Worm (Caenorhabditis elegans) whole organism, young adult: ENCODE results near the gene mig-22.

Experiments
- B0019.2 ChIP-seq: fragments of 200-800 bp; sonication (Bioruptor generic); conservative IDR thresholded peaks from 2 replicates; pipeline ENCODE4 v1.3.6; 2022; ENCODE audit warnings: missing genetic modification reagents, missing genetic modification characterization, missing compliant biosample characterization
- B0035.1 ChIP-seq: sonication (generic microtip); optimal IDR thresholded peaks from 2 replicates; lab custom pipeline; 2016; ENCODE audit warnings: missing genetic modification characterization, mild to moderate bottlenecking, missing compliant biosample characterization, missing genotype, missing genetic modification reagents
- C06A6.2 ChIP-seq: fragments of 200-800 bp; sonication (Bioruptor generic); conservative IDR thresholded peaks from 2 replicates; pipeline ENCODE4 v1.3.6; 2022; ENCODE audit warnings: missing genetic modification characterization, missing compliant biosample characterization
- D2030.7 ChIP-seq: fragments of 200-800 bp; sonication (Bioruptor generic); IDR thresholded peaks from 2 replicates; pipeline ENCODE4 v1.3.6; 2022; ENCODE audit warnings: missing genetic modification reagents, missing genetic modification characterization, missing compliant biosample characterization
- F22D6.2 ChIP-seq: sonication (generic microtip); optimal IDR thresholded peaks from 2 replicates; lab custom pipeline; 2016; ENCODE audit warnings: mild to moderate bottlenecking, missing genetic modification characterization, missing compliant biosample characterization
- F23B12.7 ChIP-seq: sonication (generic microtip); optimal IDR thresholded peaks from 2 replicates; lab custom pipeline; 2017; ENCODE audit warnings: missing genetic modification characterization, mild to moderate bottlenecking, missing compliant biosample characterization, antibody characterized with exemption, moderate library complexity; ENCODE audit not compliant: insufficient read depth
- F52B5.7 ChIP-seq: sonication (generic microtip); optimal IDR thresholded peaks from 2 replicates; lab custom pipeline; 2016; ENCODE audit warnings: mild to moderate bottlenecking, missing genetic modification characterization, missing compliant biosample characterization
- F57A8.1 ChIP-seq: fragments of 200-800 bp; sonication (Bioruptor generic); optimal IDR thresholded peaks from 2 replicates; lab custom pipeline; 2018; ENCODE audit warnings: mild to moderate bottlenecking, missing genetic modification characterization, moderate library complexity, missing compliant biosample characterization
- K11D2.4 ChIP-seq: fragments of 200-800 bp; sonication (Bioruptor generic); IDR thresholded peaks from 2 replicates; pipeline ENCODE4 v1.3.6; 2022; ENCODE audit warnings: missing genetic modification reagents, missing genetic modification characterization, missing compliant biosample characterization
- T07F8.4 ChIP-seq: sonication (generic microtip); optimal IDR thresholded peaks from 2 replicates; lab custom pipeline; 2016; ENCODE audit warnings: mild to moderate bottlenecking, missing genetic modification characterization, moderate library complexity, missing compliant biosample characterization
- Y53F4B.3 ChIP-seq: fragments of 200-800 bp; sonication (Bioruptor generic); IDR thresholded peaks from 2 replicates; pipeline ENCODE4 v1.3.6; 2022; ENCODE audit warnings: missing genetic modification reagents, missing genetic modification characterization, missing compliant biosample characterization
- Y53G8AR.9 ChIP-seq: fragments of 200-800 bp; sonication (Bioruptor generic); conservative IDR thresholded peaks from 2 replicates; pipeline ENCODE4 v1.3.6; 2022; ENCODE audit warnings: missing genetic modification reagents, missing genetic modification characterization, missing compliant biosample characterization
- Y67H2A.10 ChIP-seq: fragments of 200-800 bp; sonication (Bioruptor generic); conservative IDR thresholded peaks from 2 replicates; pipeline ENCODE4 v1.3.6; 2022; ENCODE audit warnings: missing genetic modification reagents, missing genetic modification characterization, missing compliant biosample characterization
- Y95B8A.8 ChIP-seq: fragments of 200-800 bp; sonication (Bioruptor generic); IDR thresholded peaks from 2 replicates; pipeline ENCODE4 v1.3.6; 2022; ENCODE audit warnings: missing genetic modification reagents, missing genetic modification characterization, missing compliant biosample characterization
- akir-1 ChIP-seq: fragments of 200-800 bp; sonication (Bioruptor generic); optimal IDR thresholded peaks from 2 replicates; lab custom pipeline; 2018; ENCODE audit warnings: mild to moderate bottlenecking, missing genetic modification characterization, moderate library complexity, missing compliant biosample characterization
- aptf-2 ChIP-seq: fragments of 200-800 bp; sonication (Bioruptor generic); conservative IDR thresholded peaks from 2 replicates; pipeline ENCODE4 v1.3.6; 2022; ENCODE audit warnings: missing genetic modification reagents, missing genetic modification characterization, missing compliant biosample characterization
- atf-7 ChIP-seq: sonication (generic microtip); optimal IDR thresholded peaks from 2 replicates; lab custom pipeline; 2017; ENCODE audit warnings: mild to moderate bottlenecking, missing genetic modification characterization, missing compliant biosample characterization
- athp-1 ChIP-seq: sonication (generic microtip); optimal IDR thresholded peaks from 2 replicates; lab custom pipeline; 2017; ENCODE audit warnings: mild to moderate bottlenecking, missing genetic modification characterization, missing compliant biosample characterization
- attf-3 ChIP-seq: fragments of 200-800 bp; sonication (Bioruptor generic); conservative IDR thresholded peaks from 2 replicates; pipeline ENCODE4 v1.3.6; 2022; ENCODE audit warnings: missing genetic modification reagents, missing genetic modification characterization, missing compliant biosample characterization
- attf-6 ChIP-seq: fragments of 200-800 bp; sonication (Bioruptor generic); IDR thresholded peaks from 2 replicates; pipeline ENCODE4 v1.3.6; 2022; ENCODE audit warnings: missing genetic modification reagents, missing genetic modification characterization, missing compliant biosample characterization
- cebp-2 ChIP-seq: fragments of 200-800 bp; sonication (Bioruptor generic); IDR thresholded peaks from 2 replicates; pipeline ENCODE4 v1.3.6; 2022; ENCODE audit warnings: missing genetic modification characterization, missing compliant biosample characterization
- ceh-100 ChIP-seq: fragments of 200-800 bp; sonication (Bioruptor generic); IDR thresholded peaks from 2 replicates; pipeline ENCODE4 v1.3.6; 2022; ENCODE audit warnings: missing genetic modification reagents, missing genetic modification characterization, missing compliant biosample characterization
- dpl-1 ChIP-seq: fragments of 150-350 bp; optimal IDR thresholded peaks from 2 replicates; lab custom pipeline; 2014; ENCODE audit warnings: missing biosample characterization, missing genetic modification reagents, missing genetic modification characterization
- efl-1 ChIP-seq: fragments of 150-350 bp; optimal IDR thresholded peaks from 2 replicates; lab custom pipeline; 2014; ENCODE audit warnings: missing biosample characterization, missing genetic modification reagents, missing genetic modification characterization
- fkh-3 ChIP-seq: sonication (generic microtip); optimal IDR thresholded peaks from 2 replicates; lab custom pipeline; 2016; ENCODE audit warnings: mild to moderate bottlenecking, missing genetic modification characterization, missing compliant biosample characterization
- lin-35 ChIP-seq, 3 experiments: fragments of 150-350 bp in 2 of 3; sonication (generic microtip) in 1 of 3; optimal IDR thresholded peaks; 2 replicates each; lab custom pipeline; 2014 to 2018; ENCODE audit warnings: missing biosample characterization in 3 of 3, missing genetic modification characterization in 3 of 3, missing genetic modification reagents in 3 of 3
- lin-54 ChIP-seq: fragments of 200-800 bp; sonication (Bioruptor generic); optimal IDR thresholded peaks from 2 replicates; lab custom pipeline; 2018; ENCODE audit warnings: mild to moderate bottlenecking, missing genetic modification characterization, missing compliant biosample characterization
- lsl-1 ChIP-seq: fragments of 200-800 bp; sonication (Bioruptor generic); optimal IDR thresholded peaks from 2 replicates; lab custom pipeline; 2018; ENCODE audit warnings: mild to moderate bottlenecking, missing genetic modification characterization, moderate library complexity, missing compliant biosample characterization
- madf-3 ChIP-seq: fragments of 200-800 bp; sonication (Bioruptor generic); IDR thresholded peaks from 2 replicates; pipeline ENCODE4 v1.3.6; 2022; ENCODE audit warnings: missing genetic modification reagents, missing genetic modification characterization, missing compliant biosample characterization
- madf-6 ChIP-seq: fragments of 200-800 bp; sonication (Bioruptor generic); IDR thresholded peaks from 2 replicates; pipeline ENCODE4 v1.3.6; 2022; ENCODE audit warnings: missing genetic modification reagents, missing genetic modification characterization, missing compliant biosample characterization
- mcd-1 ChIP-seq: fragments of 200-800 bp; sonication (Bioruptor generic); IDR thresholded peaks from 2 replicates; pipeline ENCODE4 v1.3.6; 2022; ENCODE audit warnings: missing genetic modification reagents, missing genetic modification characterization, missing compliant biosample characterization
- mes-4 ChIP-seq: sonication (generic microtip); optimal IDR thresholded peaks from 2 replicates; lab custom pipeline; 2016; ENCODE audit warnings: missing genotype, missing genetic modification characterization, missing compliant biosample characterization
- nfya-1 ChIP-seq: sonication (generic microtip); optimal IDR thresholded peaks from 2 replicates; lab custom pipeline; 2017; ENCODE audit warnings: antibody characterized with exemption, missing compliant biosample characterization, missing genetic modification characterization, borderline replicate concordance; ENCODE audit not compliant: insufficient read depth
- nhr-27 ChIP-seq: fragments of 200-800 bp; sonication (Bioruptor generic); optimal IDR thresholded peaks from 2 replicates; lab custom pipeline; 2018; ENCODE audit warnings: mild to moderate bottlenecking, missing genetic modification characterization, moderate library complexity, missing compliant biosample characterization
- nhr-80 ChIP-seq: sonication (generic microtip); optimal IDR thresholded peaks from 2 replicates; lab custom pipeline; 2016; ENCODE audit warnings: missing genetic modification characterization, missing compliant biosample characterization
- rec-8 ChIP-seq, 2 experiments: sonication (generic microtip); optimal IDR thresholded peaks; 2 replicates each; lab custom pipeline; 2016; ENCODE audit warnings: mild to moderate bottlenecking in 2 of 2, missing genetic modification characterization in 2 of 2, missing genetic modification reagents in 2 of 2, missing genotype in 2 of 2, missing biosample characterization in 1 of 2, missing compliant biosample characterization in 1 of 2, moderate library complexity in 1 of 2
- snpc-1.3 ChIP-seq: sonication (generic microtip); optimal IDR thresholded peaks from 2 replicates; lab custom pipeline; 2017; ENCODE audit warnings: missing genetic modification characterization, mild to moderate bottlenecking, missing compliant biosample characterization, antibody characterized with exemption, moderate library complexity, missing genotype, missing genetic modification reagents; ENCODE audit not compliant: insufficient read depth
- tlf-1 ChIP-seq: fragments of 200-800 bp; sonication (Bioruptor generic); optimal IDR thresholded peaks from 2 replicates; lab custom pipeline; 2018; ENCODE audit warnings: mild to moderate bottlenecking, missing genetic modification characterization, missing compliant biosample characterization
- zim-3 ChIP-seq: sonication (generic microtip); optimal IDR thresholded peaks from 2 replicates; lab custom pipeline; 2017; ENCODE audit warnings: mild to moderate bottlenecking, missing genetic modification characterization, moderate library complexity, missing compliant biosample characterization
- ztf-18 ChIP-seq: sonication (generic microtip); optimal IDR thresholded peaks from 2 replicates; lab custom pipeline; 2016; ENCODE audit warnings: missing genotype, mild to moderate bottlenecking, missing genetic modification characterization, missing compliant biosample characterization
- ztf-25 ChIP-seq: fragments of 200-800 bp; sonication (Bioruptor generic); IDR thresholded peaks from 2 replicates; pipeline ENCODE4 v1.3.6; 2022; ENCODE audit warnings: missing genetic modification reagents, missing genetic modification characterization, missing compliant biosample characterization
- ztf-26 ChIP-seq: sonication (generic microtip); optimal IDR thresholded peaks from 2 replicates; lab custom pipeline; 2017; ENCODE audit warnings: missing genetic modification characterization, missing compliant biosample characterization
- ztf-28 ChIP-seq: fragments of 200-800 bp; sonication (Bioruptor generic); IDR thresholded peaks from 2 replicates; pipeline ENCODE4 v1.3.6; 2022; ENCODE audit warnings: missing genetic modification reagents, missing genetic modification characterization, missing compliant biosample characterization
- ztf-6 ChIP-seq: fragments of 200-800 bp; sonication (Bioruptor generic); IDR thresholded peaks from 2 replicates; pipeline ENCODE4 v1.3.6; 2022; ENCODE audit warnings: missing genetic modification reagents, missing genetic modification characterization, missing compliant biosample characterization

mig-22 gene

DNA sequence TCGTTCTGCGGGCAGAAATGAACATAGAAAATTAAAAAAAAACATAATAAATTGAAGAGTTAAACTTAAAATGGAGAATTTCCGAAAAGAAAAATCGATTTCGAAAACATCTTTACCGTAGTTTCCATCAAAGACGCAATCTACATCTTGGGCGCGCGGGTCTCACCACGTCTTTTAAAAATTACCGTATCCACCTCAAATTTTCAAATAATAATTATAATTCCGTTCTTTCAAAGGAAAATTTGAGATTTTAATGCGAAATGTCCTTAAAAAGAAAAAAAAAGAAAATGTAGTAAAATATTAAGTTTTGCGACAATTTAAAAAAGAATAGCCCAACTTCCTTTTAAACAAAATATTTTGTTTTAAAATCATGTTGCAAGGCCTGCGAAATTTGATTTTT, 4.0 kb downstream of the mig-22 start (continued):
- TF ChIP-seq tlf-1 (GFP tag; lab: Kevin White, UChicago) (no peak), K11D2.4 (no peak), ztf-28 (no peak), cebp-2 (no peak), aptf-2 (GFP tag; lab: Robert Waterston, UW) (no peak), fkh-3 (tag; lab: Kevin White, UChicago) (no peak), F23B12.7 (tag; lab: Kevin White, UChicago) (no peak), nhr-80 (tag; lab: Kevin White, UChicago) (no peak), C06A6.2 (GFP tag; lab: Robert Waterston, UW) (no peak), nfya-1 (no peak), Y95B8A.8 (no peak), Y67H2A.10 (no peak), B0019.2 (GFP tag; lab: Robert Waterston, UW) (no peak), F57A8.1 (GFP tag; lab: Kevin White, UChicago) (no peak), ztf-26 (tag; lab: Kevin White, UChicago) (no peak), Y53F4B.3 (GFP tag; lab: Robert Waterston, UW) (no peak), madf-3 (GFP tag; lab: Robert Waterston, UW) (no peak), B0035.1 (no peak), ztf-25 (no peak), akir-1 (GFP tag; lab: Kevin White, UChicago) (no peak), mes-4 (tag; lab: Kevin White, UChicago) (no peak), lin-35 (GFP tag; optimal IDR thresholded peaks at IDR 0.05; lab: Kevin White, UChicago) (no peak), attf-3 (GFP tag; lab: Robert Waterston, UW) (no peak), snpc-1.3 (tag; lab: Kevin White, UChicago) (peak; percentile 51), atf-7 (tag; lab: Kevin White, UChicago) (no peak), lin-54 (GFP tag; lab: Kevin White, UChicago) (peak; percentile 51), F22D6.2 (tag; lab: Kevin White, UChicago) (no peak), D2030.7 (GFP tag; lab: Robert Waterston, UW) (peak; percentile 23; the same call in 1 of the 2 replicates), madf-6 (GFP tag; lab: Robert Waterston, UW) (peak; percentile 80), attf-6 (no peak), ztf-6 (no peak), zim-3 (tag; lab: Kevin White, UChicago) (no peak), T07F8.4 (tag; lab: Kevin White, UChicago) (no peak)
- TF ChIP-seq, all 124 proteins: peak for 11

DNA sequence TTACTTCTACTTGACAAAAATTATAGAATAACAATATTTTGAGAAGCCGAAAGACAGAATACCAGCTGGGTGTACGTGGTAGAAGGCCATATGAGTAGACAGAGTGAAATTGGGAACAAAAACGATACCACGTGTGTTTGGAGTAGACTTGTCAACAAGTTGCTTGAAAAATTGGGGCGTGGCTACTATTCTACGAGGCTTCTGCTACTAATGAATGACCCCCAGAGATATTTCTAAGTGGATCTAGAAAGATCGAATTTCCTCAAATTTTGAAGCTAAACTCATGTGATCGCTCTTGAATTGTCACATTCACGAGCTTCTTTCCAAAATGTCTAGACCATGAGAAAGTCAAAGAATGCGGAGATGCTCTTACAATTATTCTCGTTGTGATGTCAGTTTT, 5.1 kb downstream of the mig-22 start:
- no peak for TF ChIP-seq attf-3 (GFP tag; lab: Robert Waterston, UW)
- TF ChIP-seq Y53G8AR.9 (GFP tag; lab: Robert Waterston, UW) = 0 out of 2 replicates have a peak, but pooled peaks have one; percentile 15
- TF ChIP-seq nhr-80 (tag; lab: Kevin White, UChicago) = peak; percentile 16
- TF ChIP-seq, all 124 proteins: peak for 2

DNA sequence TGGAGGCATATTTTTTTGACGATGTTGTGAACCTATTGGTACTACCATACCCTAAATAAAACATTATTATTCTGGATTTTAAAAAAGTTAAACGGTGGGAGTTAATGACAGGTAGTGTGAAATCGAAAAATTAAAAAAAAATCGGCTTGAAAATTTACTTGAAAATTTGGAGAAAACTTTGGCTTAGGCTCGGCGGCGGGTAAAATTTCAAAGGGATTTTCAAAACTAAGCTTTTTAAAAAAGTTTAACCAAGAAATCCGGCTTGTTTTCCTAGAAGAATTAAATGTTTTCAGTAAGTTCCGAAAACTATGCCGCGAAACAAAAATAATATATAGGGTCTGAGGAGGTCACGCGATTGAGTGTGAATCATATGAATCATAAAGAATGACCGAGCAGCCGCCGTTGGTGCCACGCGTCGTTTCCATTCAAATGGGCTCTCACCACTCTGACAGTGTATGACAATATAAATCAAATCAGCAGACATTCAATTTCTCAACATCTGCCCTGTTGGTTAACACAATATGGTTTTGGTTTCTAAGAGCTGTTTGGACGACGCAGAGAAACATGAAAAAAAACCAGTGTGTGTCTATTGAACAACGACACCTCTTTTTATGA, 6.0 kb downstream of the mig-22 start, which contains the start of gene aak-1:
aak-1 (minus strand) TSS at position 51 of the 615 bp plus-strand sequence.
- TF ChIP-seq efl-1 (GFP tag; lab: Kevin White, UChicago) (no peak), rec-8 (tag; optimal IDR thresholded peaks at IDR 0.05; lab: Kevin White, UChicago) (no peak), lsl-1 (no peak), atf-7 (tag; lab: Kevin White, UChicago) (no peak), mcd-1 (GFP tag; lab: Robert Waterston, UW) (no peak), snpc-1.3 (tag; lab: Kevin White, UChicago) (no peak), ztf-18 (tag; lab: Kevin White, UChicago) (no peak), ceh-100 (no peak), athp-1 (tag; lab: Kevin White, UChicago) (no peak), tlf-1 (GFP tag; lab: Kevin White, UChicago) (no peak), nfya-1 (no peak), nhr-27 (tag; lab: Kevin White, UChicago) (no peak), F52B5.7 (tag; lab: Kevin White, UChicago) (no peak), dpl-1 (GFP tag; lab: Kevin White, UChicago) (no peak)
